Worm (Caenorhabditis elegans): Measurements from ENCODE around the gene Y69A2AR.28.

Y69A2AR.28 gene

DNA sequence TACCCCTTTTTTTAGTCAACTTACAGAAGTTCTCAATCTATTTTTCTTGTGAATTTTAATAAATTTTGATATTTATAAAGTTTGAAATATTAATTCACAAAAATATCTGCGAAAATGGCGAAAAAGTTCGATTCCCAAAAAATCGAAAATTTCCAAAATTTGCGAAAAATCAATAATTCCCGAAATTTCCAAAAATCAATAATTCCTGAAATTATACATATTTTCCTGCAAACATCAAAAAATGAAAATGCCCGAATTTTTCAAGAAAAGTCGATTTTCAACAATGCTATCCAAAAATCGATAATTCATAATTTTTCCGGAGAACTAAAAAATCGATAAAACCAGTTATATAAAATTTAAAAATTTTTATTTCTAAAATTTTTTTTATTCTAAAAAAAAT lies 37.2 kb upstream of the Y69A2AR.28 start:
- TF ChIP-seq lsy-2 (tag; optimal IDR thresholded peaks at IDR 0.05) = no peak
- TF ChIP-seq nhr-2 (tag; optimal IDR thresholded peaks at IDR 0.05) = no peak
- no peak for TF ChIP-seq elt-3 (tag; optimal IDR thresholded peaks at IDR 0.05)
- no peak for TF ChIP-seq unc-62 (GFP tag; optimal IDR thresholded peaks at IDR 0.05)
- no peak for TF ChIP-seq sptf-1 (tag; optimal IDR thresholded peaks at IDR 0.05)

DNA sequence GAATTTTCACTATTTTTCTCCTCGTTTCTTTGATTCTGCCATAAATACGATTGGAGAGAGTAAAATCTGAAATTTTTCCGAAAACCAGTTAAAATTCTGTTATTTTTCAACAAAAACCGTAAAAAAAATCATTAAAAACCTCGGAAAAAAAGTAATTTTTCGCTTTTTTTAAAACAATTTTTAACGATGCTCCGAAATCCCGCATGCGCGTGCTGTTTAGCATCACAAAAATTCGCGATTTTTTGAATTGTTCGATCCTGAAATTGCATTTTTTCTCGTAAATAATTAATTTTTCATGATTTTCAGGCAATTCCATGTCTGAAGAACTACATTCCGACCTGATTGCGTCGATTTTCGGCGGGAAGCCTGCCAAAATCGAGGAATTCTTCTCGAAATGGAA lies 29.8 kb upstream of the Y69A2AR.28 start, which contains the start of gene ric-8:
Gene ric-8 (plus strand): TSS at position 301 of the 400 bp plus-strand sequence.
- TF ChIP-seq unc-120 (tag; optimal IDR thresholded peaks at IDR 0.05; ENCODE audit: poor library complexity, severe bottlenecking) (no peak), lin-13 (tag; optimal IDR thresholded peaks at IDR 0.05) (no peak), bed-3 (GFP tag; optimal IDR thresholded peaks at IDR 0.05) (no peak), sptf-1 (tag; optimal IDR thresholded peaks at IDR 0.05) (no peak), hlh-1 (tag; optimal IDR thresholded peaks at IDR 0.05) (no peak), mls-2 (tag; optimal IDR thresholded peaks at IDR 0.05) (no peak), ztf-11 (tag; optimal IDR thresholded peaks at IDR 0.05) (no peak), elt-1 (tag; optimal IDR thresholded peaks at IDR 0.05; ENCODE audit: borderline replicate concordance, insufficient read depth) (no peak), M03D4.4 (tag; optimal IDR thresholded peaks at IDR 0.05) (no peak), nhr-237 (tag; optimal IDR thresholded peaks at IDR 0.05) (no peak), lsy-2 (tag; optimal IDR thresholded peaks at IDR 0.05) (no peak)

DNA sequence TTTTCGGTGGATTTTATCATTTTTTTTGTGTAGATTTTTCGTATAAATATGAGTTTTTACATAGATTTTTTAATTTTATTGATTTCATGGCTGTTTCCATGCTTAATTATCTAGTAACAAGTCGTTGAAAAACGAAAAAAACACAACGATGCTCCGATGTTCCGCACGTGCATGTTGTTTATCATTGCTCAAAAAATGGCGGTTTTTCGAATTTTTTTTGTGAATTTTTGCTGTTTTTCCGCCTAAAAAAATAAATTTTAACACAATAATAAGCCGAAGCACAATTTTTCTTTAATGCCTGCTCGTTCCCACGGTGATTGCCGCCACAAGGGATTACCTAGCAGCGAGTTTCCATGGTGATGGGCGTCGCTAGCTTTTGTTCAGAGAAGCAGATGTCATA lies 29.2 kb upstream of the Y69A2AR.28 start:
- no peak for TF ChIP-seq blmp-1 (tag; optimal IDR thresholded peaks at IDR 0.05)
- TF ChIP-seq hlh-1 (tag; optimal IDR thresholded peaks at IDR 0.05) = no peak
- TF ChIP-seq ceh-39 (tag; optimal IDR thresholded peaks at IDR 0.05) = no peak
- no peak for TF ChIP-seq cnd-1 (tag; optimal IDR thresholded peaks at IDR 0.05)
- TF ChIP-seq lin-32 (GFP tag; optimal IDR thresholded peaks at IDR 0.05) = no peak
- no peak for TF ChIP-seq snpc-4 (tag; optimal IDR thresholded peaks at IDR 0.05)
- TF ChIP-seq nhr-2 (tag; optimal IDR thresholded peaks at IDR 0.05) = no peak
- TF ChIP-seq ham-2 (GFP tag; optimal IDR thresholded peaks at IDR 0.05) = no peak
- TF ChIP-seq M03D4.4 (tag; optimal IDR thresholded peaks at IDR 0.05) = no peak
- no peak for TF ChIP-seq ceh-43 (GFP tag; optimal IDR thresholded peaks at IDR 0.05)
- TF ChIP-seq elt-1 (tag; optimal IDR thresholded peaks at IDR 0.05; ENCODE audit: borderline replicate concordance, insufficient read depth) = no peak
- no peak for TF ChIP-seq nhr-12 (tag; optimal IDR thresholded peaks at IDR 0.05)
- no peak for TF ChIP-seq zip-8 (tag; optimal IDR thresholded peaks at IDR 0.05)
- no peak for TF ChIP-seq pha-4 (tag; optimal IDR thresholded peaks at IDR 0.05)
- no peak for TF ChIP-seq nhr-76 (tag; optimal IDR thresholded peaks at IDR 0.05)
- no peak for TF ChIP-seq sptf-1 (tag; optimal IDR thresholded peaks at IDR 0.05)
- TF ChIP-seq mab-5 (tag; optimal IDR thresholded peaks at IDR 0.05) = no peak
- no peak for TF ChIP-seq unc-39 (tag; optimal IDR thresholded peaks at IDR 0.05)

DNA sequence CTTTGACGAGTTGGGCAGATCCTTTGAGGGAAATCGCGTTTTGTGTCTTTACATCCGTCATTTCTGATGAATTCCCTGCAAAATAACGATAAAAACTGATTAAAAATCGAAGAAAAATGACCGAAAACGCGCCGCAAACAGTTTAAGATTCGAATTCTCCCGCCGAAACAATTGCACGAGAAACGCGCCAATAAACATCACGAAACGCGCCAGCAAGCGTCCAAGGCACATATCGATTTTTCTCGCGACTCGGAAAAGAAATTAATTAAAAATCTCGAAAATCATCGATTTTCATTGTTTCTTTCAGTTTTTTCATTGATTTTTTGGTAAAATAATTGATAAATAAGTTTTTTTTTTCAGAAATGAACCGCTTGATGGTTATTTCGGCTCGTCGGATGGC lies 28.1 kb upstream of the Y69A2AR.28 start, which contains the start of the genes mdf-2 and nduv-3:
Gene mdf-2 (minus strand): TSS at position 176 of the 400 bp plus-strand sequence.
Gene nduv-3 (plus strand): TSS at position 361 of the 400 bp plus-strand sequence.
- TF ChIP-seq ham-2 (GFP tag; optimal IDR thresholded peaks at IDR 0.05) = no peak
- TF ChIP-seq nhr-12 (tag; optimal IDR thresholded peaks at IDR 0.05) = no peak
- TF ChIP-seq lin-13 (tag; optimal IDR thresholded peaks at IDR 0.05) = peak; percentile 82
- TF ChIP-seq ces-1 (GFP tag; optimal IDR thresholded peaks at IDR 0.05) = peak; percentile 83
- TF ChIP-seq lsy-2 (tag; optimal IDR thresholded peaks at IDR 0.05) = peak; percentile 78
- TF ChIP-seq nhr-237 (tag; optimal IDR thresholded peaks at IDR 0.05) = peak; percentile 30
- TF ChIP-seq blmp-1 (tag; optimal IDR thresholded peaks at IDR 0.05) = no peak
- peak; percentile 61 for TF ChIP-seq mep-1 (tag; optimal IDR thresholded peaks at IDR 0.05)
- peak; percentile 74 for TF ChIP-seq pha-4 (tag; optimal IDR thresholded peaks at IDR 0.05)
- TF ChIP-seq nhr-28 (tag; optimal IDR thresholded peaks at IDR 0.05) = no peak
- TF ChIP-seq nhr-2 (tag; optimal IDR thresholded peaks at IDR 0.05) = no peak
- TF ChIP-seq ceh-39 (tag; optimal IDR thresholded peaks at IDR 0.05) = peak; percentile 75
- no peak for TF ChIP-seq mab-5 (tag; optimal IDR thresholded peaks at IDR 0.05)

DNA sequence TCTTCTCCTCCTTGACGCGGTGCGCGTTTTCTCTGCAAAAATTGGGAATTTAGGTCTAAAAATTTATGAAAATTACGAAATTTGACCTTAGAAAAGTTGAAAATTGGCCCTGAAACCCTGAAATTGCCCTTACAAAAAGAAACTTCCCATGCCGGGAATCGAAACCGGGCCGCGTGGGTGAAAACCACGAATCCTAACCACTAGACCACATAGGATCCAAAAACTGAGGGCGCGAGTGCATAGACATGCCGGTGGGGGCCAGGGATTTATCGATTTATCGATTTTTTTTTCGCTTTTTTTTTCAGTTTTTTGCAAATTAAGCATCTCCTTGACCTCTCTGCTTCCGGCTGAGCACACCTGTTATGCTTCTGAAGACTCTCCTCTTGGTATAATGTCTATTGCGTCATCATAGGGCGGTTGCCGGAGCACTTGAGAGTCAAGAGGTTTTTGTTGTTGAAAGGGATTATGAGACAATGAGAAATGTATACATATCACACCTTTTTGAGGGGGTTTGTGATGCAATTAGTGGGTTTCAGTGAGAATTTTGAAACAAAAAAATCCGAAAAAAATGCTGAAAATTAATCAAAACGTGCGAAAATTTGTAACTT lies 26.9 kb upstream of the Y69A2AR.28 start:
- TF ChIP-seq sem-2 (GFP tag; optimal IDR thresholded peaks at IDR 0.05) = peak; percentile 58
- peak; percentile 83 for TF ChIP-seq sptf-1 (tag; optimal IDR thresholded peaks at IDR 0.05)
- no peak for TF ChIP-seq elt-1 (tag; optimal IDR thresholded peaks at IDR 0.05; ENCODE audit: borderline replicate concordance, insufficient read depth)
- TF ChIP-seq nhr-237 (tag; optimal IDR thresholded peaks at IDR 0.05) = no peak
- peak; percentile 49 for TF ChIP-seq unc-120 (tag; optimal IDR thresholded peaks at IDR 0.05; ENCODE audit: poor library complexity, severe bottlenecking)
- TF ChIP-seq hlh-1 (tag; optimal IDR thresholded peaks at IDR 0.05) = no peak
- TF ChIP-seq mab-5 (tag; optimal IDR thresholded peaks at IDR 0.05) = no peak
- TF ChIP-seq snpc-4 (tag; optimal IDR thresholded peaks at IDR 0.05) = no peak
- TF ChIP-seq ceh-43 (GFP tag; optimal IDR thresholded peaks at IDR 0.05) = no peak
- peak; percentile 72 for TF ChIP-seq ceh-83 (GFP tag; optimal IDR thresholded peaks at IDR 0.05)
- TF ChIP-seq M03D4.4 (tag; optimal IDR thresholded peaks at IDR 0.05) = peak; percentile 52
- TF ChIP-seq nhr-76 (tag; optimal IDR thresholded peaks at IDR 0.05) = no peak
- TF ChIP-seq bed-3 (GFP tag; optimal IDR thresholded peaks at IDR 0.05) = peak; percentile 50
- peak; percentile 25 for TF ChIP-seq drap-1 (GFP tag; optimal IDR thresholded peaks at IDR 0.05)
- TF ChIP-seq tbx-8 (GFP tag; optimal IDR thresholded peaks at IDR 0.05) = peak; percentile 7
- TF ChIP-seq mls-2 (tag; optimal IDR thresholded peaks at IDR 0.05) = peak; percentile 59
- no peak for TF ChIP-seq unc-39 (tag; optimal IDR thresholded peaks at IDR 0.05)
- peak; percentile 90 for TF ChIP-seq zip-8 (tag; optimal IDR thresholded peaks at IDR 0.05)
- peak; percentile 90 for TF ChIP-seq nhr-2 (tag; optimal IDR thresholded peaks at IDR 0.05)
- TF ChIP-seq pha-4 (tag; optimal IDR thresholded peaks at IDR 0.05) = no peak
- TF ChIP-seq lsy-2 (tag; optimal IDR thresholded peaks at IDR 0.05) = no peak
- peak; percentile 35 for TF ChIP-seq ham-2 (GFP tag; optimal IDR thresholded peaks at IDR 0.05)
- TF ChIP-seq cnd-1 (tag; optimal IDR thresholded peaks at IDR 0.05) = peak; percentile 11
- peak; percentile 19 for TF ChIP-seq lin-32 (GFP tag; optimal IDR thresholded peaks at IDR 0.05)
- TF ChIP-seq ztf-11 (tag; optimal IDR thresholded peaks at IDR 0.05) = no peak
- peak; percentile 13 for TF ChIP-seq flh-1 (GFP tag; optimal IDR thresholded peaks at IDR 0.05)
